Fruit fly (Drosophila melanogaster) whole organism, embryonic: Measurements from ENCODE around the gene CG32280.

ENCODE experiments used
- CG10209 ChIP-seq: fragments of 200-800 bp; sonication (Bioruptor generic); optimal IDR thresholded peaks from 3 replicates; lab custom pipeline; 2017; ENCODE audit warnings: missing biosample characterization, mild to moderate bottlenecking, missing genetic modification characterization, missing genetic modification reagents
- CG11093 ChIP-seq: fragments of 200-800 bp; sonication (Bioruptor generic); IDR thresholded peaks from 3 replicates; pipeline ENCODE4 v1.3.6; 2022; ENCODE audit warnings: missing biosample characterization, missing genetic modification characterization
- CG12104 ChIP-seq: fragments of 200-800 bp; sonication (Bioruptor generic); optimal IDR thresholded peaks from 3 replicates; lab custom pipeline; 2016; ENCODE audit warnings: missing biosample characterization, missing genetic modification characterization
- CG12219 ChIP-seq: fragments of 200-800 bp; sonication (Bioruptor generic); optimal IDR thresholded peaks from 3 replicates; lab custom pipeline; 2018; ENCODE audit warnings: missing biosample characterization, mild to moderate bottlenecking, missing genetic modification characterization
- CG1233 ChIP-seq: fragments of 200-800 bp; sonication (Bioruptor generic); optimal IDR thresholded peaks from 4 replicates; lab custom pipeline; 2018; ENCODE audit warnings: missing biosample characterization, mild to moderate bottlenecking, missing genetic modification characterization
- CG14441 ChIP-seq: fragments of 200-800 bp; sonication (Bioruptor generic); IDR thresholded peaks from 2 replicates; pipeline ENCODE4 v1.3.6; 2022; ENCODE audit warnings: missing biosample characterization, missing genetic modification characterization
- CG14667 ChIP-seq: fragments of 200-800 bp; sonication (Bioruptor generic); IDR thresholded peaks from 2 replicates; pipeline ENCODE4 v1.3.6; 2022; ENCODE audit warnings: missing biosample characterization, missing genetic modification characterization
- CG2202 ChIP-seq: fragments of 200-800 bp; sonication (Bioruptor generic); optimal IDR thresholded peaks from 2 replicates; lab custom pipeline; 2018; ENCODE audit warnings: missing biosample characterization, mild to moderate bottlenecking, missing genetic modification characterization
- CG30403 ChIP-seq: fragments of 200-800 bp; sonication (Bioruptor generic); optimal IDR thresholded peaks from 3 replicates; lab custom pipeline; 2016; ENCODE audit warnings: missing biosample characterization, missing genetic modification characterization
- CG30431 ChIP-seq: fragments of 200-800 bp; sonication (Bioruptor generic); optimal IDR thresholded peaks from 2 replicates; lab custom pipeline; 2017; ENCODE audit warnings: missing biosample characterization, missing genetic modification characterization
- CG3065 ChIP-seq: fragments of 200-800 bp; sonication (Bioruptor generic); optimal IDR thresholded peaks from 2 replicates; lab custom pipeline; 2016; ENCODE audit warnings: missing biosample characterization, missing genetic modification characterization
- CG32767 ChIP-seq: fragments of 200-800 bp; sonication (Bioruptor generic); IDR thresholded peaks from 2 replicates; pipeline ENCODE4 v1.3.6; 2022; ENCODE audit warnings: missing biosample characterization, missing genetic modification characterization
- CG3995 ChIP-seq: fragments of 200-800 bp; sonication (Bioruptor generic); optimal IDR thresholded peaks from 3 replicates; lab custom pipeline; 2016; ENCODE audit warnings: missing biosample characterization, missing genetic modification characterization
- CG4424 ChIP-seq: fragments of 200-800 bp; sonication (Bioruptor generic); optimal IDR thresholded peaks from 3 replicates; lab custom pipeline; 2016; ENCODE audit warnings: missing biosample characterization, missing genetic modification characterization
- CG6765 ChIP-seq: fragments of 200-800 bp; sonication (Bioruptor generic); optimal IDR thresholded peaks from 3 replicates; lab custom pipeline; 2017; ENCODE audit warnings: missing biosample characterization, mild to moderate bottlenecking, missing genetic modification characterization
- CG7786 ChIP-seq: fragments of 200-800 bp; sonication (Bioruptor generic); optimal IDR thresholded peaks from 2 replicates; lab custom pipeline; 2016; ENCODE audit warnings: missing biosample characterization, missing genetic modification characterization
- CG8281 ChIP-seq: fragments of 200-800 bp; sonication (Bioruptor generic); optimal IDR thresholded peaks from 2 replicates; lab custom pipeline; 2018; ENCODE audit warnings: missing biosample characterization, mild to moderate bottlenecking, missing genetic modification characterization, moderate library complexity
- CG8944 ChIP-seq: fragments of 200-800 bp; sonication (Bioruptor generic); optimal IDR thresholded peaks from 3 replicates; lab custom pipeline; 2016; ENCODE audit warnings: missing biosample characterization, missing genetic modification characterization
- CTCF ChIP-seq: fragments of 200-800 bp; sonication (Bioruptor generic); optimal IDR thresholded peaks from 2 replicates; lab custom pipeline; 2017; ENCODE audit warnings: missing biosample characterization, mild to moderate bottlenecking, missing genetic modification characterization, moderate library complexity
- CrebB ChIP-seq: fragments of 200-800 bp; sonication (Bioruptor generic); optimal IDR thresholded peaks from 3 replicates; lab custom pipeline; 2018; ENCODE audit warnings: missing biosample characterization, mild to moderate bottlenecking, missing genetic modification characterization
- Dll ChIP-seq: fragments of 200-800 bp; sonication (Bioruptor generic); IDR thresholded peaks from 4 replicates; pipeline ENCODE4 v1.3.6; 2022; ENCODE audit warnings: missing biosample characterization, missing genetic modification characterization; ENCODE audit not compliant: partially characterized antibody
- Hand ChIP-seq: fragments of 200-800 bp; sonication (Bioruptor generic); optimal IDR thresholded peaks from 2 replicates; lab custom pipeline; 2017; ENCODE audit warnings: mild to moderate bottlenecking, missing biosample characterization, missing genetic modification reagents, missing genetic modification characterization
- Hr51 ChIP-seq, 2 experiments: fragments of 200-800 bp; sonication (Bioruptor generic); optimal IDR thresholded peaks; 2 replicates in 1 of 2; 3 replicates in 1 of 2; lab custom pipeline; 2016 to 2018; ENCODE audit warnings: missing biosample characterization in 2 of 2, missing genetic modification characterization in 2 of 2, mild to moderate bottlenecking in 1 of 2, moderate library complexity in 1 of 2
- Jarid2 ChIP-seq: fragments of 200-800 bp; sonication (Bioruptor generic); optimal IDR thresholded peaks from 3 replicates; lab custom pipeline; 2017; ENCODE audit warnings: mild to moderate bottlenecking, missing biosample characterization, missing genetic modification reagents, missing genetic modification characterization
- NC2β ChIP-seq: fragments of 200-800 bp; sonication (Bioruptor generic); optimal IDR thresholded peaks from 2 replicates; lab custom pipeline; 2016; ENCODE audit warnings: missing biosample characterization, missing genetic modification characterization
- Oaz ChIP-seq: fragments of 200-800 bp; sonication (Bioruptor generic); IDR thresholded peaks from 2 replicates; pipeline ENCODE4 v1.3.6; 2022; ENCODE audit warnings: missing biosample characterization, missing genetic modification characterization
- Sin3A ChIP-seq: fragments of >200 bp; optimal IDR thresholded peaks from 2 replicates; lab custom pipeline; 2018
- Sry-δ ChIP-seq: fragments of 200-800 bp; sonication (Bioruptor generic); optimal IDR thresholded peaks from 2 replicates; lab custom pipeline; 2016; ENCODE audit warnings: missing biosample characterization, missing genetic modification characterization
- Tbp ChIP-seq: fragments of >200 bp; optimal IDR thresholded peaks from 2 replicates; lab custom pipeline; 2018; ENCODE audit warnings: missing biosample characterization, missing genetic modification characterization
- Usf ChIP-seq: fragments of 200-800 bp; sonication (Bioruptor generic); optimal IDR thresholded peaks from 2 replicates; lab custom pipeline; 2017; ENCODE audit warnings: missing genotype, missing biosample characterization, missing genetic modification characterization
- YL-1 ChIP-seq: fragments of 200-800 bp; sonication (Bioruptor generic); optimal IDR thresholded peaks from 3 replicates; lab custom pipeline; 2017; ENCODE audit warnings: missing biosample characterization, mild to moderate bottlenecking, missing genetic modification characterization
- ash1 ChIP-seq: fragments of 200-800 bp; sonication (Bioruptor generic); optimal IDR thresholded peaks from 2 replicates; lab custom pipeline; 2018; ENCODE audit warnings: missing biosample characterization, mild to moderate bottlenecking, missing genetic modification characterization
- bab2 ChIP-seq: fragments of 200-800 bp; sonication (Bioruptor generic); optimal IDR thresholded peaks from 2 replicates; lab custom pipeline; 2016; ENCODE audit warnings: missing biosample characterization, missing genetic modification characterization
- chn ChIP-seq: fragments of 200-800 bp; sonication (Bioruptor generic); optimal IDR thresholded peaks from 2 replicates; lab custom pipeline; 2016; ENCODE audit warnings: missing biosample characterization, missing genetic modification characterization
- dmrt11E ChIP-seq: fragments of 200-800 bp; sonication (Bioruptor generic); optimal IDR thresholded peaks from 3 replicates; lab custom pipeline; 2018; ENCODE audit warnings: missing biosample characterization, mild to moderate bottlenecking, missing genetic modification characterization, moderate library complexity
- dpn ChIP-seq, 2 experiments: fragments of 200-800 bp; sonication (Bioruptor generic); optimal IDR thresholded peaks; 3 replicates each; lab custom pipeline; 2016; ENCODE audit warnings: missing biosample characterization in 2 of 2, missing genetic modification characterization in 2 of 2
- exex ChIP-seq: fragments of 200-800 bp; sonication (Bioruptor generic); optimal IDR thresholded peaks from 4 replicates; lab custom pipeline; 2018; ENCODE audit warnings: missing biosample characterization, mild to moderate bottlenecking, missing genetic modification characterization, moderate library complexity
- fd64A ChIP-seq: fragments of 200-800 bp; sonication (Bioruptor generic); optimal IDR thresholded peaks from 3 replicates; lab custom pipeline; 2018; ENCODE audit warnings: missing biosample characterization, mild to moderate bottlenecking, missing genetic modification characterization
- fd96Cb ChIP-seq: fragments of 200-800 bp; sonication (Bioruptor generic); optimal IDR thresholded peaks from 2 replicates; lab custom pipeline; 2018; ENCODE audit warnings: missing biosample characterization, mild to moderate bottlenecking, missing genetic modification characterization, moderate library complexity
- gsb ChIP-seq: fragments of 200-800 bp; sonication (Bioruptor generic); IDR thresholded peaks from 2 replicates; pipeline ENCODE4 v1.3.6; 2022; ENCODE audit warnings: missing biosample characterization, missing genetic modification characterization
- hth ChIP-seq: fragments of >200 bp; optimal IDR thresholded peaks from 2 replicates; lab custom pipeline; 2017; ENCODE audit warnings: inconsistent platforms
- kah ChIP-seq: fragments of 200-800 bp; sonication (Bioruptor generic); optimal IDR thresholded peaks from 2 replicates; lab custom pipeline; 2018; ENCODE audit warnings: missing biosample characterization, mild to moderate bottlenecking, missing genetic modification characterization
- klu ChIP-seq: fragments of 200-800 bp; sonication (Bioruptor generic); IDR thresholded peaks from 2 replicates; pipeline ENCODE4 v1.3.6; 2022; ENCODE audit warnings: missing biosample characterization, missing genetic modification characterization
- lmd ChIP-seq: fragments of 200-800 bp; sonication (Bioruptor generic); IDR thresholded peaks from 2 replicates; pipeline ENCODE4 v1.3.6; 2022; ENCODE audit warnings: missing biosample characterization, missing genetic modification characterization
- luna ChIP-seq: fragments of 200-800 bp; sonication (Bioruptor generic); optimal IDR thresholded peaks from 2 replicates; lab custom pipeline; 2016; ENCODE audit warnings: missing biosample characterization, missing genetic modification characterization
- sima ChIP-seq: fragments of 200-800 bp; sonication (Bioruptor generic); optimal IDR thresholded peaks from 2 replicates; lab custom pipeline; 2016; ENCODE audit warnings: missing biosample characterization, missing genetic modification characterization
- stwl ChIP-seq: fragments of 200-800 bp; sonication (Bioruptor generic); optimal IDR thresholded peaks from 3 replicates; lab custom pipeline; 2018; ENCODE audit warnings: missing biosample characterization, mild to moderate bottlenecking, missing genetic modification characterization, moderate library complexity
- tna ChIP-seq: fragments of 200-800 bp; sonication (Bioruptor generic); IDR thresholded peaks from 2 replicates; pipeline ENCODE4 v1.3.6; 2022; ENCODE audit warnings: missing biosample characterization, missing genetic modification characterization; ENCODE audit not compliant: partially characterized antibody
- twi ChIP-seq: fragments of 200-800 bp; optimal IDR thresholded peaks from 2 replicates; lab custom pipeline; 2019; ENCODE audit warnings: missing biosample characterization, mild to moderate bottlenecking, missing genetic modification characterization, moderate library complexity
- yki ChIP-seq: fragments of >200 bp; optimal IDR thresholded peaks from 3 replicates; lab custom pipeline; 2018
- z ChIP-seq: fragments of 200-800 bp; sonication (Bioruptor generic); IDR thresholded peaks from 3 replicates; pipeline ENCODE4 v1.3.6; 2022; ENCODE audit warnings: missing biosample characterization, missing genetic modification characterization

CG32280 gene

DNA sequence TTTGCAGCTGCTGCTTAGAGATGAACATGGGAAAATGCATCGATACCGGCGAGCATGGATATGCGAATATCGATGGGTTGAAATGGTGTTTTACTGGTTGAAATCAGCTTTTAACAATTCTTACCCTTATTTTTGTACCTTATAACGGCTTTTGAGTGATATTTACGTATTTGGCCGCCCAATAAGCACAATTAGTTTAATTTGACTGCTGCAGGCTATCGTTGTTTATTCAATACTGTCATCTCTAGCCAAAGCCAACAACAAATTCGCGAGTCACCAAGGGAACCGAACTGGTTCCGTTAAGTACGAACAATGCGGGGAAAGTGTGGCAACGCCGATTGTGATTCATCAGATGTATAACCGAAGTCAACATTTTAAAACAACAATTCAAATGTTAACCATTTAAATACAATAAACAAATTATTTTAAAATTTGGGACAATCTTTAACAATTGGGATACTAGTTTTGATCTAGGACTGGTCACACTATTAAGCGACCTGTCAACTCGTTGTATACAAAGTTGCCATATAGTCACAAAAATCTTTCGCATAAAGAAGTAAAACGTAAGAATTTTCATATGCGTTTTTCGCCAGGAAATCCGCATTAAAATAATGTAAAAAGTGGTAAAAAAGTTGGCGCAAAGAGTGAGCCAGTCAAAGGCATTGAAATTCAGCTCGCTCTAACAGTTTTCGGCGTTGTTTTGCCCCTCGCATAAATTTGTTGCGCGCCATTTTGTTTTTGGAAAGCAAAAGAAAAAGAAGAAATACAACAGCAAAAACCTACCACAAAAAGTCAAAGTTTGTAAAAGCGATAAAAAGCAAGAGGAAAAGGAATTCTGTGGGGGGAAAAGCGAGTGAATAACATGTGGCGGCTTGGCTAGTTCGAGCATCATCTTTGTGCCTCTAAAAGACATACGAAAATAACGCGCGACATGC lies 16.6 kb upstream of the CG32280 start, which contains the start of the genes Usp5 and BtbVII (continued):
- peak; percentile 64 for TF ChIP-seq CG14441 (GFP tag; lab: Robert Waterston, UW)
- peak; percentile 56 for TF ChIP-seq bab2 (GFP tag; lab: Kevin White, UChicago)
- peak; percentile 61 for TF ChIP-seq CG3065
- TF ChIP-seq Hand = no peak
- TF ChIP-seq CG11093 (GFP tag; lab: Robert Waterston, UW) = no peak
- peak; percentile 41 for TF ChIP-seq CrebB (tag; lab: Kevin White, UChicago)
- TF ChIP-seq CG8281 (tag; lab: Kevin White, UChicago) = no peak
- TF ChIP-seq CG8944 = peak; percentile 72
- peak; percentile 45; the same call in 1 of the 2 replicates for TF ChIP-seq lmd
- TF ChIP-seq CG3995 (GFP tag; lab: Kevin White, UChicago) = peak; percentile 29
- TF ChIP-seq CG14667 (GFP tag; lab: Robert Waterston, UW) = no peak
- TF ChIP-seq Sry-δ (GFP tag; lab: Kevin White, UChicago) = peak; percentile 96
- TF ChIP-seq CG32767 = peak; percentile 50; the same call in 1 of the 2 replicates
- peak; percentile 59 for TF ChIP-seq NC2β
- peak; percentile 61 for TF ChIP-seq stwl (tag; lab: Kevin White, UChicago)
- no peak for TF ChIP-seq klu (GFP tag; lab: Robert Waterston, UW)
- no peak for TF ChIP-seq CG1233 (GFP tag; lab: Kevin White, UChicago)
- TF ChIP-seq chn (GFP tag; lab: Kevin White, UChicago) = peak; percentile 87
- peak; percentile 90 for TF ChIP-seq Sin3A (lab: Kevin White, UChicago)
- no peak for TF ChIP-seq Jarid2 (GFP tag; lab: Kevin White, UChicago)
- no peak for TF ChIP-seq YL-1 (GFP tag; lab: Kevin White, UChicago)
- no peak for TF ChIP-seq sima (GFP tag; lab: Kevin White, UChicago)
- peak; percentile 48 for TF ChIP-seq luna
- TF ChIP-seq tna = peak; percentile 86
- no peak for TF ChIP-seq z
- TF ChIP-seq CG6765 (GFP tag; lab: Kevin White, UChicago) = peak; percentile 27
- peak; percentile 55 for TF ChIP-seq dmrt11E
- TF ChIP-seq CG7786 (GFP tag; lab: Kevin White, UChicago) = peak; percentile 56
- TF ChIP-seq Hr51 (GFP tag; optimal IDR thresholded peaks at IDR 0.05; lab: Kevin White, UChicago) = peak; percentile 47 to 49
- no peak for TF ChIP-seq CG12104
- no peak for TF ChIP-seq gsb
- TF ChIP-seq CTCF (GFP tag; lab: Kevin White, UChicago) = no peak
- TF ChIP-seq exex (tag; lab: Kevin White, UChicago) = peak; percentile 16
- TF ChIP-seq kah (GFP tag; lab: Kevin White, UChicago) = no peak
- no peak for TF ChIP-seq yki (lab: Kevin White, UChicago)
- TF ChIP-seq CG30403 (GFP tag; lab: Kevin White, UChicago) = peak; percentile 69
- TF ChIP-seq ash1 (GFP tag; lab: Kevin White, UChicago) = no peak
- peak; percentile 6 for TF ChIP-seq CG30431 (GFP tag; lab: Kevin White, UChicago)
- TF ChIP-seq CG2202 (tag; lab: Kevin White, UChicago) = no peak
- peak; percentile 44 for TF ChIP-seq CG12219 (GFP tag; lab: Kevin White, UChicago)
- TF ChIP-seq fd96Cb (tag; lab: Kevin White, UChicago) = no peak
- peak; percentile 67 to 80 for TF ChIP-seq dpn (GFP tag; optimal IDR thresholded peaks at IDR 0.05; lab: Kevin White, UChicago)
- peak; percentile 28 for TF ChIP-seq CG4424 (GFP tag; lab: Kevin White, UChicago)
- no peak for TF ChIP-seq Usf
- TF ChIP-seq Dll (GFP tag; lab: Robert Waterston, UW) = peak; percentile 100
- peak; percentile 56 for TF ChIP-seq CG10209 (GFP tag; lab: Kevin White, UChicago)
- peak; percentile 18 for TF ChIP-seq twi
- TF ChIP-seq Tbp (GFP tag; lab: Kevin White, UChicago) = no peak
- no peak for TF ChIP-seq fd64A
- TF ChIP-seq Oaz (GFP tag; lab: Robert Waterston, UW) = 0 out of 2 replicates have a peak, but pooled peaks have one; percentile 25
- no peak for TF ChIP-seq hth (lab: Kevin White, UChicago)
